Fruit fly (Drosophila melanogaster) whole organism, prepupa: ENCODE measurements around the gene spz3.

Experiments used
- CG16779 ChIP-seq: fragments of 200-800 bp; sonication (Bioruptor generic); optimal IDR thresholded peaks from 3 replicates; lab custom pipeline; 2017; ENCODE audit warnings: missing biosample characterization, mild to moderate bottlenecking, missing genetic modification characterization
- CG34406 ChIP-seq: fragments of 200-800 bp; sonication (Bioruptor generic); optimal IDR thresholded peaks from 3 replicates; lab custom pipeline; 2016; ENCODE audit warnings: missing biosample characterization, missing genetic modification characterization
- CG6808 ChIP-seq: fragments of 200-800 bp; sonication (Bioruptor generic); optimal IDR thresholded peaks from 3 replicates; lab custom pipeline; 2017; ENCODE audit warnings: missing biosample characterization, missing genetic modification characterization, mild to moderate bottlenecking, moderate library complexity, missing genetic modification reagents
- Ets21C ChIP-seq: fragments of 200-800 bp; sonication (Bioruptor generic); optimal IDR thresholded peaks from 3 replicates; lab custom pipeline; 2016; ENCODE audit warnings: missing biosample characterization, missing genetic modification characterization
- Hr4 ChIP-seq: fragments of 200-800 bp; sonication (Bioruptor generic); optimal IDR thresholded peaks from 3 replicates; lab custom pipeline; 2016; ENCODE audit warnings: missing biosample characterization, missing genetic modification characterization
- Lpt ChIP-seq: fragments of 200-800 bp; sonication (Bioruptor generic); optimal IDR thresholded peaks from 3 replicates; lab custom pipeline; 2016; ENCODE audit warnings: missing biosample characterization, missing genetic modification characterization
- dac ChIP-seq: fragments of 200-800 bp; sonication (Bioruptor generic); optimal IDR thresholded peaks from 2 replicates; lab custom pipeline; 2017; ENCODE audit warnings: missing biosample characterization, mild to moderate bottlenecking, missing genetic modification characterization
- fd59A ChIP-seq: fragments of 200-800 bp; sonication (Bioruptor generic); optimal IDR thresholded peaks from 2 replicates; lab custom pipeline; 2017; ENCODE audit warnings: missing biosample characterization, mild to moderate bottlenecking, missing genetic modification characterization, missing genetic modification reagents
- fd85E ChIP-seq: fragments of 200-800 bp; sonication (Bioruptor generic); optimal IDR thresholded peaks from 3 replicates; lab custom pipeline; 2016; ENCODE audit warnings: missing biosample characterization, missing genetic modification characterization
- pdm3 ChIP-seq: fragments of 200-800 bp; sonication (Bioruptor generic); optimal IDR thresholded peaks from 3 replicates; lab custom pipeline; 2016; ENCODE audit warnings: missing biosample characterization, missing genetic modification characterization
- vri ChIP-seq: fragments of 200-800 bp; sonication (Bioruptor generic); optimal IDR thresholded peaks from 3 replicates; lab custom pipeline; 2016; ENCODE audit warnings: missing biosample characterization, mild to moderate bottlenecking, missing genetic modification characterization

DNA sequence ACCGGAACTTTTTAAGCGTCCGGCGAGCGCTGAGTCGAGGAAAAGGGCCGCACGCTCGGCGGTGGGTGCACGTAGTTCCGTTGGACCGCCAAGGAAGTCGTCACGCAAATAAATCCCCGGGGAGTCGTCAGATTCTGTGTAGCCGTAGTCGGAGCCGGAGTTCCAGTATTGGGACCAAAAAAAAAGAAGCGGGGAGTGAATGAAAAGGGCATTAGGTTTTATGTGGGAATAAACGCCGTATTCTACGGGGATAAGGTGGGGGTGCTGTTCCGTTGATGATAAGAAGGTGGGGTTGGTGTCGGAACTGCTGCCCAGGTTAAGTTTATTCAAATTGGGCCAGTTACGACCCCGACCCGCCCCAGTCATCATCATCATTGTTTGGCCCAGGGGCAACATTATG is 28.9 kb downstream of the spz3 start:
- TF ChIP-seq dac (GFP tag; lab: Kevin White, UChicago) (no peak), CG16779 (no peak), CG34406 (no peak), Ets21C (GFP tag; lab: Kevin White, UChicago) (no peak), CG6808 (GFP tag; lab: Kevin White, UChicago) (no peak), Hr4 (GFP tag; lab: Kevin White, UChicago) (no peak), fd59A (GFP tag; lab: Kevin White, UChicago) (no peak), vri (GFP tag; lab: Kevin White, UChicago) (no peak), Lpt (GFP tag; lab: Kevin White, UChicago) (no peak), pdm3 (no peak), fd85E (GFP tag; lab: Kevin White, UChicago) (no peak)
